Fruit fly (Drosophila melanogaster) whole organism, prepupa: ENCODE measurements around the gene Phs.

Experiments
- CG10631 ChIP-seq: fragments of 200-800 bp; sonication (Bioruptor generic); optimal IDR thresholded peaks from 2 replicates; lab custom pipeline; 2016; ENCODE audit warnings: missing biosample characterization, missing genetic modification characterization
- CG11294 ChIP-seq: fragments of 200-800 bp; sonication (Bioruptor generic); IDR thresholded peaks from 2 replicates; pipeline ENCODE4 v1.3.6; 2022; ENCODE audit warnings: missing biosample characterization, missing genetic modification characterization
- CG11762 ChIP-seq: fragments of 200-800 bp; sonication (Bioruptor generic); optimal IDR thresholded peaks from 3 replicates; lab custom pipeline; 2016; ENCODE audit warnings: missing biosample characterization, missing genetic modification characterization; ENCODE audit not compliant: insufficient read depth
- CG11902 ChIP-seq: fragments of 200-800 bp; sonication (Bioruptor generic); optimal IDR thresholded peaks from 3 replicates; lab custom pipeline; 2016; ENCODE audit warnings: missing biosample characterization, missing genetic modification characterization
- CG1621 ChIP-seq: fragments of 200-800 bp; sonication (Bioruptor generic); optimal IDR thresholded peaks from 3 replicates; lab custom pipeline; 2018; ENCODE audit warnings: missing biosample characterization, mild to moderate bottlenecking, missing genetic modification characterization
- CG16779 ChIP-seq: fragments of 200-800 bp; sonication (Bioruptor generic); optimal IDR thresholded peaks from 3 replicates; lab custom pipeline; 2017; ENCODE audit warnings: missing biosample characterization, mild to moderate bottlenecking, missing genetic modification characterization
- CG34406 ChIP-seq: fragments of 200-800 bp; sonication (Bioruptor generic); optimal IDR thresholded peaks from 3 replicates; lab custom pipeline; 2016; ENCODE audit warnings: missing biosample characterization, missing genetic modification characterization
- CG3919 ChIP-seq: fragments of 200-800 bp; sonication (Bioruptor generic); optimal IDR thresholded peaks from 3 replicates; lab custom pipeline; 2016; ENCODE audit warnings: missing biosample characterization, missing genetic modification characterization
- CG6276 ChIP-seq: fragments of 200-800 bp; sonication (Bioruptor generic); optimal IDR thresholded peaks from 2 replicates; lab custom pipeline; 2017; ENCODE audit warnings: missing biosample characterization, mild to moderate bottlenecking, missing genetic modification characterization
- CG6792 ChIP-seq: fragments of 200-800 bp; sonication (Bioruptor generic); optimal IDR thresholded peaks from 3 replicates; lab custom pipeline; 2016; ENCODE audit warnings: missing biosample characterization, missing genetic modification characterization
- CG7368 ChIP-seq: fragments of 200-800 bp; sonication (Bioruptor generic); optimal IDR thresholded peaks from 3 replicates; lab custom pipeline; 2016; ENCODE audit warnings: missing biosample characterization, missing genetic modification characterization
- CG8119 ChIP-seq: fragments of 200-800 bp; sonication (Bioruptor generic); IDR thresholded peaks from 3 replicates; pipeline ENCODE4 v1.3.6; 2022; ENCODE audit warnings: missing biosample characterization, missing genetic modification characterization
- CG8319 ChIP-seq: fragments of 200-800 bp; sonication (Bioruptor generic); optimal IDR thresholded peaks from 3 replicates; lab custom pipeline; 2016; ENCODE audit warnings: missing biosample characterization, missing genetic modification characterization
- CG9139 ChIP-seq: fragments of 200-800 bp; sonication (Bioruptor generic); optimal IDR thresholded peaks from 3 replicates; lab custom pipeline; 2017; ENCODE audit warnings: missing biosample characterization, mild to moderate bottlenecking, missing genetic modification characterization
- Eip78C ChIP-seq: fragments of 200-800 bp; sonication (Bioruptor generic); peaks from one replicate; lab custom pipeline; 2016; ENCODE audit warnings: missing biosample characterization, missing genetic modification characterization
- Eip93F ChIP-seq: fragments of 200-800 bp; sonication (Bioruptor generic); optimal IDR thresholded peaks from 2 replicates; lab custom pipeline; 2016; ENCODE audit warnings: missing biosample characterization, mild to moderate bottlenecking, missing genetic modification characterization
- Ets96B ChIP-seq: fragments of 200-800 bp; optimal IDR thresholded peaks from 2 replicates; lab custom pipeline; 2019; ENCODE audit warnings: missing biosample characterization, mild to moderate bottlenecking, missing genetic modification characterization, moderate library complexity
- Gug ChIP-seq: fragments of 200-800 bp; sonication (Bioruptor generic); IDR thresholded peaks from 2 replicates; pipeline ENCODE4 v1.3.6; 2022; ENCODE audit warnings: missing biosample characterization, missing genetic modification characterization
- Hr38 ChIP-seq: sonication (Bioruptor generic); optimal IDR thresholded peaks from 2 replicates; lab custom pipeline; 2016; ENCODE audit warnings: missing biosample characterization, missing genetic modification characterization
- Hr39 ChIP-seq: fragments of 200-800 bp; sonication (Bioruptor generic); optimal IDR thresholded peaks from 2 replicates; lab custom pipeline; 2016; ENCODE audit warnings: missing biosample characterization, missing genetic modification characterization
- Hr4 ChIP-seq: fragments of 200-800 bp; sonication (Bioruptor generic); optimal IDR thresholded peaks from 3 replicates; lab custom pipeline; 2016; ENCODE audit warnings: missing biosample characterization, missing genetic modification characterization
- Lpt ChIP-seq: fragments of 200-800 bp; sonication (Bioruptor generic); optimal IDR thresholded peaks from 3 replicates; lab custom pipeline; 2016; ENCODE audit warnings: missing biosample characterization, missing genetic modification characterization
- Met ChIP-seq: fragments of 200-800 bp; sonication (Bioruptor generic); optimal IDR thresholded peaks from 3 replicates; lab custom pipeline; 2016; ENCODE audit warnings: missing biosample characterization, missing genetic modification characterization
- Sox14 ChIP-seq: fragments of 200-800 bp; sonication (Bioruptor generic); optimal IDR thresholded peaks from 3 replicates; lab custom pipeline; 2016; ENCODE audit warnings: missing biosample characterization, missing genetic modification characterization
- Sox15 ChIP-seq: fragments of 200-800 bp; sonication (Bioruptor generic); optimal IDR thresholded peaks from 3 replicates; lab custom pipeline; 2016; ENCODE audit warnings: missing biosample characterization, missing genetic modification characterization
- acj6 ChIP-seq: fragments of 200-800 bp; sonication (Bioruptor generic); optimal IDR thresholded peaks from 3 replicates; lab custom pipeline; 2016; ENCODE audit warnings: missing biosample characterization, missing genetic modification characterization
- cyc ChIP-seq: fragments of 200-800 bp; sonication (Bioruptor generic); optimal IDR thresholded peaks from 3 replicates; lab custom pipeline; 2016; ENCODE audit warnings: missing biosample characterization, missing genetic modification characterization
- dac ChIP-seq: fragments of 200-800 bp; sonication (Bioruptor generic); optimal IDR thresholded peaks from 2 replicates; lab custom pipeline; 2017; ENCODE audit warnings: missing biosample characterization, mild to moderate bottlenecking, missing genetic modification characterization
- dsx ChIP-seq: fragments of 200-800 bp; optimal IDR thresholded peaks from 3 replicates; lab custom pipeline; 2019; ENCODE audit warnings: missing biosample characterization, mild to moderate bottlenecking, missing genetic modification characterization, moderate library complexity; ENCODE audit not compliant: poor library complexity, severe bottlenecking
- eg ChIP-seq: fragments of 200-800 bp; sonication (Bioruptor generic); IDR thresholded peaks from 3 replicates; pipeline ENCODE4 v1.3.6; 2022; ENCODE audit warnings: missing biosample characterization, missing genetic modification characterization
- esn ChIP-seq: fragments of 200-800 bp; sonication (Bioruptor generic); optimal IDR thresholded peaks from 2 replicates; lab custom pipeline; 2016; ENCODE audit warnings: missing biosample characterization, mild to moderate bottlenecking, missing genetic modification characterization, moderate library complexity
- fd85E ChIP-seq: fragments of 200-800 bp; sonication (Bioruptor generic); optimal IDR thresholded peaks from 3 replicates; lab custom pipeline; 2016; ENCODE audit warnings: missing biosample characterization, missing genetic modification characterization
- fkh ChIP-seq: fragments of 200-800 bp; sonication (Bioruptor generic); optimal IDR thresholded peaks from 3 replicates; lab custom pipeline; 2017; ENCODE audit warnings: missing biosample characterization, mild to moderate bottlenecking, missing genetic modification characterization, moderate library complexity
- net ChIP-seq: fragments of 200-800 bp; sonication (Bioruptor generic); optimal IDR thresholded peaks from 3 replicates; lab custom pipeline; 2016; ENCODE audit warnings: missing biosample characterization, missing genetic modification characterization
- pdm3 ChIP-seq: fragments of 200-800 bp; sonication (Bioruptor generic); optimal IDR thresholded peaks from 3 replicates; lab custom pipeline; 2016; ENCODE audit warnings: missing biosample characterization, missing genetic modification characterization
- ss ChIP-seq, 2 experiments: fragments of 200-800 bp; sonication (Bioruptor generic); optimal IDR thresholded peaks; 2 replicates in 1 of 2; 3 replicates in 1 of 2; lab custom pipeline; 2017 to 2018; ENCODE audit warnings: mild to moderate bottlenecking in 2 of 2, missing biosample characterization in 2 of 2, missing genetic modification characterization in 2 of 2, moderate library complexity in 1 of 2
- svp ChIP-seq: fragments of 200-800 bp; sonication (Bioruptor generic); peaks from one replicate; lab custom pipeline; 2016; ENCODE audit warnings: missing biosample characterization, missing genetic modification characterization
- topi ChIP-seq: fragments of 200-800 bp; sonication (Bioruptor generic); optimal IDR thresholded peaks from 3 replicates; lab custom pipeline; 2016; ENCODE audit warnings: missing biosample characterization, missing genetic modification characterization
- vri ChIP-seq: fragments of 200-800 bp; sonication (Bioruptor generic); optimal IDR thresholded peaks from 3 replicates; lab custom pipeline; 2016; ENCODE audit warnings: missing biosample characterization, mild to moderate bottlenecking, missing genetic modification characterization

The Phs gene

DNA sequence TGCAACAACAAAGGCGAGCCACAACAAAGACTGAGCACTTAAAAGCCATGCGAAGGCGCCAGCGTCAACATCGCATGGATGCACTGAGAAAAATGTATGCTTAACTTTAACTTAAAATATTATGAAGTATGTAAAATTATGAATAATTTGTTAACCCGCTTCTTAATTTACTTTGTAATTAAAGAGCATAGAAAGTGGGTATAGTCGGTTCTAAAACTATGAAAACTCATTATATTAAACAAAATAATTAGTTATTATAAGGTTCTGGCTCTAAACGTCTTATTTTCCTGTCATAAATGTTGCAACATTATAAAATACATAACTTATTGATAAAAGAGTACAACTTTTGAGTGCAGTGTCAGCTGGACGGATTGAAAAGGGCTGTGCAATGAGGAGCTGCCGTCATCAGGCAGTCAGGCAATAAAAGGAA, 21.9 kb downstream of the Phs start (continued):
- peak; percentile 45 for TF ChIP-seq CG6792 (GFP tag; lab: Kevin White, UChicago)
- TF ChIP-seq fd85E (GFP tag; lab: Kevin White, UChicago), result no peak
- no peak for TF ChIP-seq CG9139 (GFP tag; lab: Kevin White, UChicago)
- peak; percentile 38; the same call in 1 of the 3 replicates for TF ChIP-seq CG8119 (GFP tag; lab: Robert Waterston, UW)
- TF ChIP-seq Hr4, result no peak
- no peak for TF ChIP-seq CG11294 (GFP tag; lab: Robert Waterston, UW)
- peak; percentile 65 for TF ChIP-seq Met
- peak; percentile 64 for TF ChIP-seq topi (GFP tag; lab: Kevin White, UChicago)
- TF ChIP-seq Ets96B, result peak; percentile 50
- TF ChIP-seq dsx, result peak; percentile 17
- TF ChIP-seq CG11762 (GFP tag; lab: Kevin White, UChicago), result peak; percentile 43
- no peak for TF ChIP-seq CG6276 (GFP tag; lab: Kevin White, UChicago)
- peak; percentile 44 for TF ChIP-seq pdm3 (GFP tag; lab: Kevin White, UChicago)
- peak; percentile 75 for TF ChIP-seq Eip78C (GFP tag; lab: Kevin White, UChicago)
- peak; percentile 31 for TF ChIP-seq CG11902
- peak; percentile 49 for TF ChIP-seq CG10631
- TF ChIP-seq svp (GFP tag; lab: Kevin White, UChicago), result peak; percentile 73
- peak; percentile 3 for TF ChIP-seq CG1621 (tag; lab: Kevin White, UChicago)
- peak; percentile 31 for TF ChIP-seq acj6
- TF ChIP-seq CG16779, result no peak
- no peak for TF ChIP-seq Hr38 (GFP tag; lab: Kevin White, UChicago)
- peak; percentile 64 for TF ChIP-seq Sox14 (GFP tag; lab: Kevin White, UChicago)
- no peak for TF ChIP-seq vri (GFP tag; lab: Kevin White, UChicago)
- TF ChIP-seq Lpt (GFP tag; lab: Kevin White, UChicago), result peak; percentile 32
- TF ChIP-seq eg (GFP tag; lab: Robert Waterston, UW), result no peak
- TF ChIP-seq Hr39 (GFP tag; lab: Kevin White, UChicago), result peak; percentile 18
- TF ChIP-seq CG7368 (GFP tag; lab: Kevin White, UChicago), result peak; percentile 0
- TF ChIP-seq ss (GFP tag; optimal IDR thresholded peaks at IDR 0.05; lab: Kevin White, UChicago), result peak in 1 of 2 experiments; percentile 51
- peak; percentile 73 for TF ChIP-seq esn (GFP tag; lab: Kevin White, UChicago)
- TF ChIP-seq cyc (GFP tag; lab: Kevin White, UChicago), result peak; percentile 53
- TF ChIP-seq dac (GFP tag; lab: Kevin White, UChicago), result peak; percentile 29
- 0 out of 2 replicates have a peak, but pooled peaks have one; percentile 21 for TF ChIP-seq Gug (GFP tag; lab: Robert Waterston, UW)
- TF ChIP-seq CG8319 (GFP tag; lab: Kevin White, UChicago), result peak; percentile 37
- peak; percentile 63 for TF ChIP-seq CG3919 (GFP tag; lab: Kevin White, UChicago)
- TF ChIP-seq, all 60 proteins: peak for 46

DNA sequence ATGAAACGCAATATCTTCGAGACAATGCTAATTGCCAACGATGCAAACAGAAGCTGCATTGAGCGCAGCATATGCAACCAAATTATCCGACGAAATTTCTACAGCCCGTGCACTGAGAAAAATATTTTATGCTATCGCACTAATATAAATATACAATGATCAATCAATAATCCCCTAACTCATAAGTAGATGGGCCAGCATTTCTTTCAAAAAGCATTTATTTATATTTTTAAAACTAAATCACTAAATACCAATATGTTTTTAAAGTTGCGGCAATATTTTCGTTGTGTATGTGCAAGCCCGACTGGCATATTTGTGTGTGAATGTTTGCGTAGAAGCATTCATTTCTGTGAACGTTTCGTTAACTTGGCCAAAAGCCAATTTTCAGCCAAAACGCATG, 26.5 kb downstream of the Phs start:
- TF ChIP-seq svp (GFP tag; lab: Kevin White, UChicago) (peak; percentile 34), CG8119 (GFP tag; lab: Robert Waterston, UW) (0 out of 3 replicates have a peak, but pooled peaks have one; percentile 14), pdm3 (GFP tag; lab: Kevin White, UChicago) (no peak), CG11294 (GFP tag; lab: Robert Waterston, UW) (no peak), Sox15 (GFP tag; lab: Kevin White, UChicago) (no peak), Hr4 (peak; percentile 3), Eip78C (GFP tag; lab: Kevin White, UChicago) (peak; percentile 24), CG10631 (no peak)

DNA sequence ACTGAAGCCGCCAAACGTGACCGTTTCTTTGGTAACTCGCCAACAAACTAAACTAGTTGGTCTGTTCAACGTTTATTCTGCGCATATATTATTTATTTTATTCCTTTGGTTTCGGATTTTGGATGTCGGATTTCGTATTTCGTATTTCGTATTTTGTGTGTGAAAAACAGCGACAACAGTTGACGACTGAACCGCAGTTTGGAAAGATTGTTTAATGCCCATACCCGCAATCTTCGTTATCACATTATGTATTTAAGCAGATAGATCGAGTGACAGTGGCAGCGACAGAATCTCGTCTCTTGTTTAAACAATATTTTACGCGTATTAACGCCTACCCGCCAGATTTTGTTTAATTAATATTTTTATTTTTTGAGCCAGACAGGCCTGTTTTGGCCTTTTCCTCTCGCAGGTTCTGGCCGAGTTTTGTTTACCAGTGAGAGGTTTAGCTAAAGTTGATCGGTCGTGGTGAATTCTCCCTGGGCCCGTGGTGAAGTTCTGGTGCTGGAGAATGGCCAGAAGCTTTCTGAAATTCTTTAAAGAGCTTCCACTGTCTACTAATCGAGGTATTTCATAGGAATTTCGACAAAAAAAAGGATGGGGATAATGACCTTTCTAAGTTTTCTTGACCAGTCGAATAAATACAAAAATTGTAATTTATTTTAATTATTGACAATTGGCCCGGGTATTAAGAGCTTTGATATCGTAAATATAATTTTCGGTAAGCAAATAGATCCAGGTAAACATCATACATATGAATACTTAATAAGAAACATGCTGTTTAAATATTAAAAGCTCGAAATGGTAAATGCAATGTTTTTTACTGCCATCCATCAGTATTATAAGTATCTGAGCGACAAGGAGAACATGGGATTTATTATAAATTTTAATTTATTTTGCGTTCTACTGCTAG, 28.3 kb downstream of the Phs start, which contains the start of the genes comm3 and CG43083:
Gene comm3, minus strand, starts transcription at position 51 of the 910 bp plus-strand sequence.
Gene CG43083, plus strand, starts transcription at position 860 of the 910 bp plus-strand sequence.
- TF ChIP-seq CG34406 (GFP tag; lab: Kevin White, UChicago) (no peak), fkh (peak; percentile 73), topi (GFP tag; lab: Kevin White, UChicago) (no peak), Ets96B (no peak), eg (GFP tag; lab: Robert Waterston, UW) (no peak), Eip93F (no peak), Eip78C (GFP tag; lab: Kevin White, UChicago) (peak; percentile 53), net (no peak)
- TF ChIP-seq, all 60 proteins: peak for 2
